Worm (Caenorhabditis elegans) whole organism, L2 larva: ENCODE data around the gene gst-33.

Experiments
- C34F6.9 ChIP-seq: fragments of 150-350 bp; optimal IDR thresholded peaks from 2 replicates; lab custom pipeline; 2014; ENCODE audit warnings: missing biosample characterization, missing genetic modification characterization
- F13H6.1 ChIP-seq: sonication (generic microtip); optimal IDR thresholded peaks from 2 replicates; lab custom pipeline; 2016; ENCODE audit warnings: missing genetic modification characterization, missing compliant biosample characterization
- ZK546.5 ChIP-seq: sonication (generic microtip); optimal IDR thresholded peaks from 2 replicates; lab custom pipeline; 2017; ENCODE audit warnings: missing biosample characterization, missing genetic modification characterization
- alr-1 ChIP-seq: fragments of 150-350 bp; optimal IDR thresholded peaks from 2 replicates; lab custom pipeline; 2014; ENCODE audit warnings: missing biosample characterization, missing genetic modification characterization
- aly-2 ChIP-seq: fragments of 150-350 bp; optimal IDR thresholded peaks from 2 replicates; lab custom pipeline; 2014; ENCODE audit warnings: missing biosample characterization, missing genetic modification characterization
- ceh-16 ChIP-seq: fragments of 150-350 bp; optimal IDR thresholded peaks from 2 replicates; lab custom pipeline; 2014; ENCODE audit warnings: missing biosample characterization, missing genetic modification characterization
- ceh-82 ChIP-seq: fragments of 150-350 bp; optimal IDR thresholded peaks from 2 replicates; lab custom pipeline; 2014; ENCODE audit warnings: missing biosample characterization, missing genetic modification characterization
- dmd-4 ChIP-seq: sonication (generic microtip); optimal IDR thresholded peaks from 2 replicates; lab custom pipeline; 2017; ENCODE audit warnings: missing biosample characterization, missing genetic modification characterization
- lin-13 ChIP-seq: fragments of 150-350 bp; optimal IDR thresholded peaks from 2 replicates; lab custom pipeline; 2014; ENCODE audit warnings: missing biosample characterization, missing genetic modification reagents, missing genetic modification characterization
- lsy-2 ChIP-seq, 2 experiments: fragments of 150-350 bp in 1 of 2; sonication (generic microtip) in 1 of 2; optimal IDR thresholded peaks; 2 replicates each; lab custom pipeline; 2014 to 2017; ENCODE audit warnings: missing biosample characterization in 2 of 2, missing genetic modification characterization in 2 of 2
- mab-5 ChIP-seq: fragments of 150-350 bp; optimal IDR thresholded peaks from 2 replicates; lab custom pipeline; 2014; ENCODE audit warnings: missing biosample characterization, missing genetic modification characterization
- mdl-1 ChIP-seq, 2 experiments: fragments of 150-350 bp in 1 of 2; sonication (generic microtip) in 1 of 2; optimal IDR thresholded peaks; 2 replicates each; lab custom pipeline; 2017; ENCODE audit warnings: missing biosample characterization in 2 of 2, missing genetic modification characterization in 2 of 2
- nhr-11 ChIP-seq: fragments of 150-350 bp; optimal IDR thresholded peaks from 2 replicates; lab custom pipeline; 2014; ENCODE audit warnings: missing biosample characterization, missing genetic modification characterization
- nhr-12 ChIP-seq: fragments of 150-350 bp; optimal IDR thresholded peaks from 2 replicates; lab custom pipeline; 2014; ENCODE audit warnings: missing biosample characterization, missing genetic modification characterization
- nhr-23 ChIP-seq: fragments of 150-350 bp; optimal IDR thresholded peaks from 2 replicates; lab custom pipeline; 2014; ENCODE audit warnings: missing biosample characterization, missing genetic modification reagents, missing genetic modification characterization
- nhr-6 ChIP-seq: fragments of 150-350 bp; optimal IDR thresholded peaks from 2 replicates; lab custom pipeline; 2014; ENCODE audit warnings: missing biosample characterization, missing genetic modification characterization
- nhr-77 ChIP-seq: fragments of 150-350 bp; optimal IDR thresholded peaks from 2 replicates; lab custom pipeline; 2014; ENCODE audit warnings: missing biosample characterization, missing genetic modification characterization
- sem-4 ChIP-seq: fragments of 150-350 bp; optimal IDR thresholded peaks from 2 replicates; lab custom pipeline; 2014; ENCODE audit warnings: missing biosample characterization, missing genetic modification reagents, missing genetic modification characterization
- sma-9 ChIP-seq, 2 experiments: fragments of 150-350 bp in 1 of 2; sonication (generic microtip) in 1 of 2; optimal IDR thresholded peaks; 2 replicates each; lab custom pipeline; 2014 to 2016; ENCODE audit warnings: missing genetic modification characterization in 2 of 2, mild to moderate bottlenecking in 1 of 2, missing biosample characterization in 1 of 2, missing compliant biosample characterization in 1 of 2, missing genetic modification reagents in 1 of 2, moderate library complexity in 1 of 2
- snpc-4 ChIP-seq: fragments of 150-350 bp; optimal IDR thresholded peaks from 2 replicates; lab custom pipeline; 2014; ENCODE audit warnings: missing biosample characterization, missing genetic modification characterization
- unc-55 ChIP-seq: fragments of 150-350 bp; sonication (generic microtip); optimal IDR thresholded peaks from 3 replicates; lab custom pipeline; 2014; ENCODE audit warnings: missing biosample characterization, missing genetic modification reagents, missing genetic modification characterization
- unc-62 ChIP-seq: fragments of 150-350 bp; optimal IDR thresholded peaks from 2 replicates; lab custom pipeline; 2014; ENCODE audit warnings: missing biosample characterization, missing genetic modification reagents, missing genetic modification characterization
- zag-1 ChIP-seq: fragments of 150-350 bp; optimal IDR thresholded peaks from 2 replicates; lab custom pipeline; 2014; ENCODE audit warnings: missing biosample characterization, missing genetic modification characterization

gst-33 gene

ce11 chrV:3424341-3424740, 44.0 kb downstream of the gst-33 start, which contains the start of gene srab-21:
Gene srab-21, minus strand, starts transcription at chrV:3424441.
- TF ChIP-seq F13H6.1 (no peak), nhr-12 (no peak), ZK546.5 (tag; lab: Kevin White, UChicago) (no peak), C34F6.9 (tag; lab: Kevin White, UChicago) (no peak), nhr-11 (no peak), mdl-1 (tag; optimal IDR thresholded peaks at IDR 0.05; lab: Kevin White, UChicago) (no peak), alr-1 (tag; lab: Kevin White, UChicago) (no peak), ceh-16 (tag; lab: Kevin White, UChicago) (no peak), nhr-23 (no peak), unc-62 (GFP tag; lab: Kevin White, UChicago) (no peak), lsy-2 (tag; optimal IDR thresholded peaks at IDR 0.05; lab: Kevin White, UChicago) (no peak), dmd-4 (tag; lab: Kevin White, UChicago) (no peak), sma-9 (GFP tag; optimal IDR thresholded peaks at IDR 0.05; lab: Kevin White, UChicago) (no peak), sma-9 (tag; optimal IDR thresholded peaks at IDR 0.05; lab: Kevin White, UChicago) (no peak), nhr-6 (tag; lab: Kevin White, UChicago) (no peak), aly-2 (tag; lab: Kevin White, UChicago) (no peak), snpc-4 (no peak), unc-55 (GFP tag; lab: Kevin White, UChicago) (no peak)
- TF ChIP-seq, all 48 proteins: peak for 0

- TF ChIP-seq nhr-77 (tag; lab: Kevin White, UChicago): no peak
- TF ChIP-seq lin-13: no peak
- no peak for TF ChIP-seq nhr-23
- no peak for TF ChIP-seq mab-5 (tag; lab: Kevin White, UChicago)
- TF ChIP-seq sem-4 (tag; lab: Kevin White, UChicago): no peak
- no peak for TF ChIP-seq ceh-82 (tag; lab: Kevin White, UChicago)
- TF ChIP-seq lsy-2 (tag; optimal IDR thresholded peaks at IDR 0.05; lab: Kevin White, UChicago): no peak
- no peak for TF ChIP-seq zag-1
- no peak for TF ChIP-seq aly-2 (tag; lab: Kevin White, UChicago)
Measured at ce11 chrV:3417928-3418327, 50.4 kb downstream of the gst-33 start, which contains the start of gene T20D4.3. Gene T20D4.3, plus strand, starts transcription at chrV:3418228.
